Fruit fly (Drosophila melanogaster) whole organism, wandering third instar larva: ENCODE data around the gene CG14569.

ENCODE experiments used
- CG9705 ChIP-seq: fragments of 200-800 bp; sonication (Bioruptor generic); optimal IDR thresholded peaks from 2 replicates; lab custom pipeline; 2018; ENCODE audit warnings: missing biosample characterization, mild to moderate bottlenecking, missing genetic modification characterization
- fru ChIP-seq: fragments of 200-800 bp; sonication (Bioruptor generic); optimal IDR thresholded peaks from 3 replicates; lab custom pipeline; 2016; ENCODE audit warnings: missing biosample characterization, mild to moderate bottlenecking, missing genetic modification characterization
- h ChIP-seq: fragments of 200-800 bp; sonication (Bioruptor generic); optimal IDR thresholded peaks from 3 replicates; lab custom pipeline; 2016; ENCODE audit warnings: missing biosample characterization, mild to moderate bottlenecking, missing genetic modification characterization
- pan ChIP-seq: fragments of >200 bp; optimal IDR thresholded peaks from 2 replicates; lab custom pipeline; 2017

DNA sequence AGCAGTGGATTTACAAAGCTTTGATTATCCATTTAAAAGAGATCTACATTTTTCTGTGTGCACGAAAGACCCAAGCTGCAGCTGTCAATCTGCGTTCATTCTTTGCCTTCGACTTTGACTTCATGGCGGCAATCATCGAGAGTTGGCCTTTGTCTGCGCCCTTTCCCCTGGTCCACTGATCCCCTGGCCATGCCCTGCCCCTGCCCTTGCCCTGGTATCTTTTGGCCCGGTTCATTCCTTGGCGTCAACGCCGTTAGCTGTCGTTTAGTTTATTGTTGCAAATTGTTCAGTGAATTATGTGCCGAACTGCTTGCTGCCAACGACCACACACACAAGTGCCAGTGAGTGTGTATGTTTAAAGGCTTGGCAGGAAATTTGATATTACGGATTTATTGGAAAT, 30.4 kb downstream of the CG14569 start:
- TF ChIP-seq fru (no peak), CG9705 (GFP tag; lab: Kevin White, UChicago) (no peak), h (GFP tag; lab: Kevin White, UChicago) (no peak), pan (lab: Kevin White, UChicago) (no peak)
